Worm (Caenorhabditis elegans) whole organism, late embryonic: ENCODE results near the gene Y71H2B.4.

Experiments used
- C08G9.2 ChIP-seq: sonication (generic microtip); optimal IDR thresholded peaks from 2 replicates; lab custom pipeline; 2016; ENCODE audit warnings: mild to moderate bottlenecking, missing genetic modification characterization, moderate library complexity, missing compliant biosample characterization
- F13H6.1 ChIP-seq: sonication (generic microtip); optimal IDR thresholded peaks from 2 replicates; lab custom pipeline; 2016; ENCODE audit warnings: missing genetic modification characterization, missing compliant biosample characterization
- Y22D7AL.16 ChIP-seq: sonication (generic microtip); optimal IDR thresholded peaks from 2 replicates; lab custom pipeline; 2016; ENCODE audit warnings: missing genetic modification characterization, missing compliant biosample characterization
- dve-1 ChIP-seq: sonication (generic microtip); optimal IDR thresholded peaks from 2 replicates; lab custom pipeline; 2017; ENCODE audit warnings: antibody characterized with exemption, mild to moderate bottlenecking, missing genetic modification characterization, missing compliant biosample characterization
- lin-11 ChIP-seq: fragments of 200-800 bp; sonication (Bioruptor generic); optimal IDR thresholded peaks from 2 replicates; lab custom pipeline; 2018; ENCODE audit warnings: mild to moderate bottlenecking, missing genetic modification characterization, missing compliant biosample characterization
- madf-2 ChIP-seq: sonication (generic microtip); optimal IDR thresholded peaks from 2 replicates; lab custom pipeline; 2017; ENCODE audit warnings: missing genetic modification characterization, missing compliant biosample characterization
- mec-3 ChIP-seq: sonication (generic microtip); optimal IDR thresholded peaks from 2 replicates; lab custom pipeline; 2016; ENCODE audit warnings: borderline replicate concordance, missing genetic modification characterization, missing compliant biosample characterization
- nfya-1 ChIP-seq: sonication (generic microtip); optimal IDR thresholded peaks from 2 replicates; lab custom pipeline; 2017; ENCODE audit warnings: missing genetic modification characterization, mild to moderate bottlenecking, missing compliant biosample characterization, antibody characterized with exemption, moderate library complexity
- nhr-11 ChIP-seq: fragments of 150-350 bp; optimal IDR thresholded peaks from 2 replicates; lab custom pipeline; 2014; ENCODE audit warnings: missing biosample characterization, missing genetic modification characterization
- sdc-2 ChIP-seq: sonication (generic microtip); optimal IDR thresholded peaks from 2 replicates; lab custom pipeline; 2016; ENCODE audit warnings: missing genotype, missing genetic modification characterization, missing compliant biosample characterization

ce11 chrIII:2632819-2633398 is 14.1 kb downstream of the Y71H2B.4 start:
- no peak for TF ChIP-seq madf-2 (tag; lab: Kevin White, UChicago)
- no peak for TF ChIP-seq F13H6.1
- TF ChIP-seq mec-3 (tag; lab: Kevin White, UChicago): no peak
- TF ChIP-seq dve-1 (tag; lab: Kevin White, UChicago): no peak
- TF ChIP-seq C08G9.2 (tag; lab: Kevin White, UChicago): no peak
- TF ChIP-seq lin-11: no peak
- TF ChIP-seq nhr-11: no peak
- no peak for TF ChIP-seq Y22D7AL.16 (tag; lab: Kevin White, UChicago)
- no peak for TF ChIP-seq nfya-1 (tag; lab: Kevin White, UChicago)
- TF ChIP-seq sdc-2 (tag; lab: Kevin White, UChicago): no peak
